Worm (Caenorhabditis elegans) whole organism, late embryonic: ENCODE data around the gene F11D11.21.

Experiments used
- C08G9.2 ChIP-seq: sonication (generic microtip); optimal IDR thresholded peaks from 2 replicates; lab custom pipeline; 2016; ENCODE audit warnings: mild to moderate bottlenecking, missing genetic modification characterization, moderate library complexity, missing compliant biosample characterization
- Y22D7AL.16 ChIP-seq: sonication (generic microtip); optimal IDR thresholded peaks from 2 replicates; lab custom pipeline; 2016; ENCODE audit warnings: missing genetic modification characterization, missing compliant biosample characterization
- ahr-1 ChIP-seq: sonication (generic microtip); optimal IDR thresholded peaks from 2 replicates; lab custom pipeline; 2016; ENCODE audit warnings: missing genetic modification characterization, missing compliant biosample characterization
- ceh-14 ChIP-seq: sonication (generic microtip); optimal IDR thresholded peaks from 2 replicates; lab custom pipeline; 2016; ENCODE audit warnings: missing genotype, missing genetic modification characterization, missing compliant biosample characterization
- ceh-18 ChIP-seq: sonication (generic microtip); optimal IDR thresholded peaks from 2 replicates; lab custom pipeline; 2016; ENCODE audit warnings: missing genetic modification characterization, missing compliant biosample characterization
- ceh-19 ChIP-seq: fragments of 200-800 bp; sonication (Bioruptor generic); optimal IDR thresholded peaks from 2 replicates; lab custom pipeline; 2018; ENCODE audit warnings: mild to moderate bottlenecking, missing genetic modification characterization, missing compliant biosample characterization
- ceh-2 ChIP-seq: sonication (generic microtip); optimal IDR thresholded peaks from 2 replicates; lab custom pipeline; 2016; ENCODE audit warnings: missing genotype, missing genetic modification characterization, missing compliant biosample characterization
- ceh-31 ChIP-seq: sonication (generic microtip); optimal IDR thresholded peaks from 2 replicates; lab custom pipeline; 2016; ENCODE audit warnings: missing genetic modification characterization, missing compliant biosample characterization
- ceh-6 ChIP-seq: fragments of 200-800 bp; sonication (Bioruptor generic); optimal IDR thresholded peaks from 2 replicates; lab custom pipeline; 2018; ENCODE audit warnings: mild to moderate bottlenecking, missing genetic modification characterization, missing compliant biosample characterization
- ceh-9 ChIP-seq: sonication (generic microtip); optimal IDR thresholded peaks from 2 replicates; lab custom pipeline; 2016; ENCODE audit warnings: mild to moderate bottlenecking, missing genetic modification characterization, inconsistent platforms, missing compliant biosample characterization
- dve-1 ChIP-seq: sonication (generic microtip); optimal IDR thresholded peaks from 2 replicates; lab custom pipeline; 2017; ENCODE audit warnings: antibody characterized with exemption, mild to moderate bottlenecking, missing genetic modification characterization, missing compliant biosample characterization
- elt-2 ChIP-seq: sonication (generic microtip); optimal IDR thresholded peaks from 2 replicates; lab custom pipeline; 2016; ENCODE audit warnings: missing genetic modification reagents, missing genetic modification characterization, missing compliant biosample characterization
- ets-4 ChIP-seq: sonication (generic microtip); optimal IDR thresholded peaks from 2 replicates; lab custom pipeline; 2016; ENCODE audit warnings: missing genetic modification characterization, missing compliant biosample characterization
- fax-1 ChIP-seq: sonication (generic microtip); optimal IDR thresholded peaks from 2 replicates; lab custom pipeline; 2016; ENCODE audit warnings: missing genotype, missing genetic modification characterization, missing compliant biosample characterization
- fkh-6 ChIP-seq: sonication (generic microtip); optimal IDR thresholded peaks from 2 replicates; lab custom pipeline; 2016; ENCODE audit warnings: missing genetic modification characterization, missing compliant biosample characterization
- hlh-15 ChIP-seq: sonication (generic microtip); optimal IDR thresholded peaks from 2 replicates; lab custom pipeline; 2016; ENCODE audit warnings: missing genetic modification characterization, missing compliant biosample characterization
- hlh-30 ChIP-seq: sonication (generic microtip); optimal IDR thresholded peaks from 2 replicates; lab custom pipeline; 2017; ENCODE audit warnings: antibody characterized with exemption, missing genetic modification characterization, missing compliant biosample characterization; ENCODE audit not compliant: insufficient read depth
- lim-6 ChIP-seq: sonication (generic microtip); optimal IDR thresholded peaks from 2 replicates; lab custom pipeline; 2016; ENCODE audit warnings: missing genetic modification characterization, missing compliant biosample characterization
- mec-3 ChIP-seq: sonication (generic microtip); optimal IDR thresholded peaks from 2 replicates; lab custom pipeline; 2016; ENCODE audit warnings: borderline replicate concordance, missing genetic modification characterization, missing compliant biosample characterization
- nhr-232 ChIP-seq: sonication (generic microtip); optimal IDR thresholded peaks from 2 replicates; lab custom pipeline; 2016; ENCODE audit warnings: missing genetic modification characterization, missing compliant biosample characterization
- npax-4 ChIP-seq: sonication (generic microtip); optimal IDR thresholded peaks from 2 replicates; lab custom pipeline; 2016; ENCODE audit warnings: missing genetic modification characterization, missing compliant biosample characterization
- pag-3 ChIP-seq: sonication (generic microtip); optimal IDR thresholded peaks from 2 replicates; lab custom pipeline; 2016; ENCODE audit warnings: missing compliant biosample characterization, missing genetic modification characterization, borderline replicate concordance
- pax-1 ChIP-seq: fragments of 150-350 bp; optimal IDR thresholded peaks from 2 replicates; lab custom pipeline; 2014; ENCODE audit warnings: missing biosample characterization, missing genetic modification characterization
- pha-2 ChIP-seq: sonication (generic microtip); optimal IDR thresholded peaks from 2 replicates; lab custom pipeline; 2017; ENCODE audit warnings: mild to moderate bottlenecking, missing genetic modification characterization, missing compliant biosample characterization
- pqm-1 ChIP-seq: sonication (generic microtip); optimal IDR thresholded peaks from 2 replicates; lab custom pipeline; 2016; ENCODE audit warnings: missing genetic modification characterization, missing compliant biosample characterization
- ref-2 ChIP-seq: sonication (generic microtip); optimal IDR thresholded peaks from 2 replicates; lab custom pipeline; 2016; ENCODE audit warnings: missing genetic modification characterization, missing compliant biosample characterization
- sdc-2 ChIP-seq: sonication (generic microtip); optimal IDR thresholded peaks from 2 replicates; lab custom pipeline; 2016; ENCODE audit warnings: missing genotype, missing genetic modification characterization, missing compliant biosample characterization
- tbx-7 ChIP-seq: sonication (generic microtip); optimal IDR thresholded peaks from 2 replicates; lab custom pipeline; 2016; ENCODE audit warnings: missing genotype, missing genetic modification characterization, missing compliant biosample characterization
- ttx-3 ChIP-seq: sonication (generic microtip); optimal IDR thresholded peaks from 2 replicates; lab custom pipeline; 2016; ENCODE audit warnings: missing genetic modification reagents, missing genetic modification characterization, missing compliant biosample characterization
- unc-3 ChIP-seq, 2 experiments: fragments of 200-800 bp in 1 of 2; sonication (Bioruptor generic) in 1 of 2; sonication (generic microtip) in 1 of 2; conservative IDR thresholded peaks in 1 of 2; optimal IDR thresholded peaks in 1 of 2; 2 replicates each; pipeline versions ENCODE4 v1.3.6 to Lab custom; 2016 to 2022; ENCODE audit warnings: missing compliant biosample characterization in 2 of 2, missing genetic modification characterization in 2 of 2, missing genetic modification reagents in 1 of 2
- unc-42 ChIP-seq: sonication (generic microtip); optimal IDR thresholded peaks from 2 replicates; lab custom pipeline; 2016; ENCODE audit warnings: missing genotype, missing genetic modification characterization, missing compliant biosample characterization
- unc-55 ChIP-seq: sonication (generic microtip); optimal IDR thresholded peaks from 2 replicates; lab custom pipeline; 2017; ENCODE audit warnings: missing biosample characterization, missing genetic modification reagents, missing genetic modification characterization
- unc-86 ChIP-seq: sonication (generic microtip); optimal IDR thresholded peaks from 2 replicates; lab custom pipeline; 2016; ENCODE audit warnings: missing genetic modification characterization, missing compliant biosample characterization
- zip-5 ChIP-seq: sonication (generic microtip); optimal IDR thresholded peaks from 2 replicates; lab custom pipeline; 2016; ENCODE audit warnings: missing genetic modification characterization, missing compliant biosample characterization

Gene F11D11.21

ce11 chrV:18750445-18750844, at the start of gene F11D11.21, which contains the start of gene F11D11.12:
Gene F11D11.21, minus strand, starts transcription at chrV:18750545.
Gene F11D11.12, minus strand, starts transcription at chrV:18750682.
- TF ChIP-seq unc-86 (tag; lab: Kevin White, UChicago), result no peak
- no peak for TF ChIP-seq ceh-14
- no peak for TF ChIP-seq unc-3 (GFP tag; conservative IDR thresholded peaks at IDR 0.05; lab: Robert Waterston, UW)
- TF ChIP-seq unc-3 (tag; optimal IDR thresholded peaks at IDR 0.05; lab: Kevin White, UChicago), result no peak
- TF ChIP-seq lim-6, result no peak
- TF ChIP-seq pag-3 (tag; lab: Kevin White, UChicago), result no peak
- TF ChIP-seq mec-3 (tag; lab: Kevin White, UChicago), result no peak
- TF ChIP-seq hlh-15, result no peak
- no peak for TF ChIP-seq hlh-30 (tag; lab: Kevin White, UChicago)
- TF ChIP-seq C08G9.2 (tag; lab: Kevin White, UChicago), result no peak
- TF ChIP-seq nhr-232 (tag; lab: Kevin White, UChicago), result no peak
- no peak for TF ChIP-seq ahr-1 (tag; lab: Kevin White, UChicago)
- no peak for TF ChIP-seq elt-2 (tag; lab: Kevin White, UChicago)
- no peak for TF ChIP-seq ttx-3 (tag; lab: Kevin White, UChicago)
- no peak for TF ChIP-seq npax-4 (tag; lab: Kevin White, UChicago)
- no peak for TF ChIP-seq ceh-9
- TF ChIP-seq ref-2 (tag; lab: Kevin White, UChicago), result no peak
- TF ChIP-seq sdc-2 (tag; lab: Kevin White, UChicago), result no peak
- no peak for TF ChIP-seq ceh-31 (tag; lab: Kevin White, UChicago)
- TF ChIP-seq fax-1 (tag; lab: Kevin White, UChicago), result no peak

DNA sequence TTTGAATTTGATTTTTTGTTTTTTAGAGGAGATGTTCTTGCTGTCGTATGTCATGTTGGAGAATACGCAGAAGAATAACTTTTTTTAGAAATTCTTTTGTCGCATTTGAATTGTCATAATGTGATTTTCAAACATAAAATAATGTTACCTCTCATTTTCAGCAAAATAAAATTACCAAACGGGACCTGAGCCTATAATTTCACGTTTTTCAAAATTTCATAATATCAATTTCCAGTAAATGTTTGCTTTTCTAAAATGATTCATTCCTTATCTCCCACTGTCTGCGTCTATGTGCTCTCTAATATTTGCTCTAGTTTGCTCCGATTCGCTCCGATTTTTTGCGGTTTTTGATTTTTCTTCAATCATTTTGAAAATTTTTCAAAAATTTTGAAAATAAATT, 40.3 kb upstream of the F11D11.21 start, which contains the start of gene nhr-231:
Gene nhr-231 (plus strand): TSS at position 301 of the 400 bp plus-strand sequence.
- TF ChIP-seq ttx-3 (tag; lab: Kevin White, UChicago) (no peak), lim-6 (no peak), ceh-14 (no peak), elt-2 (tag; lab: Kevin White, UChicago) (no peak), sdc-2 (tag; lab: Kevin White, UChicago) (no peak), dve-1 (tag; lab: Kevin White, UChicago) (no peak), fkh-6 (tag; lab: Kevin White, UChicago) (no peak)
- TF ChIP-seq, all 69 proteins: peak for 0

DNA sequence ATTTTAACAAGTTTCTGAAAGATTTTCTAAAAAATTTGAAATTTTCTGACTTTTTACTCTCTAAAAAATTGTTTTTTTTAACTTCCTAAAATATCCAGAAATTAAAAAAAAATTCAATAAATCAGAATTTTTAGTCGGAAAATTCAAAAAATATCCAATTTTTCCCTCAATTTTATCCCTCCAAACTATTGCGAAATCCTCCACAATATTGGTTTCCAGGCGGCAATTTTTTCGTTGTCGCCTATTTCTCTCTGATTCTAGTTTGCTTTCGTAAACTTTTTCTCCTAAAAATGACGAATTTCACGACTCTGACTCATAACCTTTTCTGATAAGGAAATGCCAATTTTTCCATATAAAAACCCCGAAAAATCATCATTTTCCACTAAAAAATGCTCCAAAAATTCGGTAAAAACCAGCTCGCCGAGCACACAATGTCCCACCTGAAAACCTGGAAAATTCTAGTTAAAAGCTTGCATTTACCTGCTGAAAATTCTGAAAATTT, 37.1 kb upstream of the F11D11.21 start, which contains the start of gene Y17D7B.2:
Gene Y17D7B.2 (plus strand): TSS at position 323 of the 502 bp plus-strand sequence.
- TF ChIP-seq pax-1 (tag; lab: Kevin White, UChicago) (no peak), tbx-7 (no peak), unc-42 (tag; lab: Kevin White, UChicago) (no peak), pag-3 (tag; lab: Kevin White, UChicago) (no peak), pha-2 (no peak), pqm-1 (tag; lab: Kevin White, UChicago) (no peak), ceh-19 (GFP tag; lab: Kevin White, UChicago) (no peak), ceh-6 (GFP tag; lab: Kevin White, UChicago) (no peak), fkh-6 (tag; lab: Kevin White, UChicago) (no peak), Y22D7AL.16 (tag; lab: Kevin White, UChicago) (no peak), fax-1 (tag; lab: Kevin White, UChicago) (no peak), ref-2 (tag; lab: Kevin White, UChicago) (no peak), hlh-30 (tag; lab: Kevin White, UChicago) (no peak)

ce11 chrV:18786694-18787093, 36.3 kb upstream of the F11D11.21 start, which contains the start of gene Y17D7B.3:
Gene Y17D7B.3, minus strand, starts transcription at chrV:18786794.
- no peak for TF ChIP-seq ets-4 (tag; lab: Kevin White, UChicago)
- TF ChIP-seq ceh-6 (GFP tag; lab: Kevin White, UChicago), result no peak
- no peak for TF ChIP-seq Y22D7AL.16 (tag; lab: Kevin White, UChicago)
- TF ChIP-seq ceh-18 (tag; lab: Kevin White, UChicago), result no peak
- TF ChIP-seq ceh-14, result no peak
- no peak for TF ChIP-seq C08G9.2 (tag; lab: Kevin White, UChicago)
- TF ChIP-seq ceh-2 (tag; lab: Kevin White, UChicago), result no peak
- no peak for TF ChIP-seq unc-55 (GFP tag; lab: Kevin White, UChicago)
- TF ChIP-seq zip-5 (tag; lab: Kevin White, UChicago), result no peak
- TF ChIP-seq, all 69 proteins: peak for 0
